Fruit fly (Drosophila melanogaster) whole organism, adult: ENCODE results near the gene Cog4.
A peak's percentile ranks its signal among the peaks of the same experiment; 100 is the strongest.

Experiments
- CG33017 ChIP-seq: fragments of 200-800 bp; sonication (Bioruptor generic); optimal IDR thresholded peaks from 2 replicates; lab custom pipeline; 2018; ENCODE audit warnings: missing biosample characterization, mild to moderate bottlenecking, missing genetic modification characterization, moderate library complexity
- CG7045 ChIP-seq: fragments of 200-800 bp; sonication (Bioruptor generic); optimal IDR thresholded peaks from 2 replicates; lab custom pipeline; 2017; ENCODE audit warnings: missing biosample characterization, mild to moderate bottlenecking, missing genetic modification characterization
- Hr96 ChIP-seq: fragments of 200-800 bp; sonication (Bioruptor generic); optimal IDR thresholded peaks from 2 replicates; lab custom pipeline; 2016; ENCODE audit warnings: missing biosample characterization, missing genetic modification characterization
- pad ChIP-seq: fragments of 200-800 bp; sonication (Bioruptor generic); optimal IDR thresholded peaks from 3 replicates; lab custom pipeline; 2017; ENCODE audit warnings: missing biosample characterization, missing genetic modification characterization, mild to moderate bottlenecking, moderate library complexity, missing genetic modification reagents
- tj ChIP-seq: fragments of 200-800 bp; sonication (Bioruptor generic); optimal IDR thresholded peaks from 3 replicates; lab custom pipeline; 2017; ENCODE audit warnings: missing biosample characterization, mild to moderate bottlenecking, missing genetic modification characterization, moderate library complexity

DNA sequence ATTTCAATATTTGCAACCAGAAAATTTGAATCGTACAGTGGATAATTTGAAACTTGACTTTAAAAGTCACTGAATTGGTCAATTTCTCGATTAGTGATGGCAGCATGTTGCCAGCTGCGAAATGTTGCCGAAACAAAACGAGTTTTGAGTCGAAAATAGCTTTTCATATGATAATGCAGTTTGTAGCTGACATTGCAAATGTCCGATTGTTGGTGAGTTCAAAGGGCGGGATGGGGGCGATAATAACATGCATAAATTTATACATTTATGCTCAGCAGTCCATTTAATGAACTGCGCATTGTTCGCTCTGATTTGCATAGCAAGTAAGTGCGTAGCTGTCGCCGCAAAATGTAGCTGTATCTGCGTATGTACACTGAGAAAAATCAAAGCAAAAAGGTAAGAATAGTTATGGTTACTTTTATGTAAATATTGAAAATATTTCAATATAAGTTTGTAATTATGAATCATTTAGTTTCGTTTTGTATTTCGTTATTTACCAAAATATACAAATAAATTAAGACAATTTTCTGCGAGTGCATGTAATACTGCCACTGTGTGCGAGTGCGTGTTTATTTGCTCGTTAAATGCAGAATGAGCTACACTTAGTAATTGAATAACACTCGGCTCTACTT, 38.6 kb upstream of the Cog4 start, which contains the start of gene Lip4:
- TF ChIP-seq CG7045 (GFP tag; lab: Kevin White, UChicago), result peak; percentile 61
- TF ChIP-seq Hr96 (GFP tag; lab: Kevin White, UChicago), result no peak
- peak; percentile 26 for TF ChIP-seq pad (GFP tag; lab: Kevin White, UChicago)
- peak; percentile 48 for TF ChIP-seq CG33017 (tag; lab: Kevin White, UChicago)
- TF ChIP-seq tj (GFP tag; lab: Kevin White, UChicago), result peak; percentile 64
